Worm (Caenorhabditis elegans) whole organism, L2 larva: ENCODE measurements around the gene F43C11.3.

Source experiments
- ama-1 ChIP-seq: fragments of 150-350 bp; optimal IDR thresholded peaks from 2 replicates; lab custom pipeline; 2018; ENCODE audit warnings: inconsistent platforms
- fos-1 ChIP-seq: fragments of 150-350 bp; optimal IDR thresholded peaks from 2 replicates; lab custom pipeline; 2014; ENCODE audit warnings: missing biosample characterization, missing genetic modification characterization
- nhr-12 ChIP-seq: fragments of 150-350 bp; optimal IDR thresholded peaks from 2 replicates; lab custom pipeline; 2014; ENCODE audit warnings: missing biosample characterization, missing genetic modification characterization
- nhr-237 ChIP-seq: fragments of 150-350 bp; optimal IDR thresholded peaks from 2 replicates; lab custom pipeline; 2014; ENCODE audit warnings: missing biosample characterization, missing genetic modification characterization
- nhr-77 ChIP-seq: fragments of 150-350 bp; optimal IDR thresholded peaks from 2 replicates; lab custom pipeline; 2014; ENCODE audit warnings: missing biosample characterization, missing genetic modification characterization
- ztf-11 ChIP-seq: sonication (generic microtip); optimal IDR thresholded peaks from 2 replicates; lab custom pipeline; 2017; ENCODE audit warnings: missing biosample characterization, missing genetic modification characterization

- TF ChIP-seq fos-1 (tag; lab: Kevin White, UChicago) (no peak), nhr-77 (tag; lab: Kevin White, UChicago) (no peak), ama-1 (lab: Kevin White, UChicago) (no peak), ztf-11 (tag; lab: Kevin White, UChicago) (no peak), nhr-237 (tag; lab: Kevin White, UChicago) (no peak), nhr-12 (tag; lab: Kevin White, UChicago) (no peak)
Measured at ce11 chrII:2390884-2391283, 37.8 kb downstream of the F43C11.3 start, which contains the start of gene F16G10.10.
